Worm (Caenorhabditis elegans) whole organism, L3 larva: ENCODE measurements around the gene C08G9.1.

Experiments
- aly-2 ChIP-seq: fragments of 150-350 bp; optimal IDR thresholded peaks from 2 replicates; lab custom pipeline; 2014; ENCODE audit warnings: missing biosample characterization, missing genetic modification characterization
- elt-1 ChIP-seq: fragments of 150-350 bp; optimal IDR thresholded peaks from 2 replicates; lab custom pipeline; 2014; ENCODE audit warnings: missing biosample characterization, missing genetic modification characterization
- elt-2 ChIP-seq: sonication (generic microtip); optimal IDR thresholded peaks from 2 replicates; lab custom pipeline; 2016; ENCODE audit warnings: missing genetic modification reagents, mild to moderate bottlenecking, missing genetic modification characterization, missing compliant biosample characterization
- nfya-1 ChIP-seq: sonication (generic microtip); optimal IDR thresholded peaks from 2 replicates; lab custom pipeline; 2017; ENCODE audit warnings: missing genetic modification characterization, mild to moderate bottlenecking, missing compliant biosample characterization, antibody characterized with exemption, moderate library complexity; ENCODE audit not compliant: insufficient read depth
- nhr-11 ChIP-seq: fragments of 150-350 bp; optimal IDR thresholded peaks from 2 replicates; lab custom pipeline; 2014; ENCODE audit warnings: missing biosample characterization, missing genetic modification characterization

- TF ChIP-seq elt-2 (tag; lab: Kevin White, UChicago) (no peak), nfya-1 (tag; lab: Kevin White, UChicago) (peak; percentile 69), elt-1 (tag; lab: Kevin White, UChicago) (no peak), aly-2 (tag; lab: Kevin White, UChicago) (no peak), nhr-11 (tag; lab: Kevin White, UChicago) (no peak)
These were observed 8.1 kb upstream of the C08G9.1 start for ce11 chrIV:7650433-7650832.
